Fruit fly (Drosophila melanogaster) whole organism, adult: ENCODE data around the gene CG5276.

Experiments used
- CG11617 ChIP-seq: fragments of 200-800 bp; sonication (Bioruptor generic); optimal IDR thresholded peaks from 2 replicates; lab custom pipeline; 2017; ENCODE audit warnings: mild to moderate bottlenecking, missing biosample characterization, missing genetic modification reagents, missing genetic modification characterization
- CG7045 ChIP-seq: fragments of 200-800 bp; sonication (Bioruptor generic); optimal IDR thresholded peaks from 2 replicates; lab custom pipeline; 2017; ENCODE audit warnings: missing biosample characterization, mild to moderate bottlenecking, missing genetic modification characterization
- CG7101 ChIP-seq: fragments of 200-800 bp; sonication (Bioruptor generic); optimal IDR thresholded peaks from 2 replicates; lab custom pipeline; 2018; ENCODE audit warnings: missing biosample characterization, mild to moderate bottlenecking, missing genetic modification characterization, moderate library complexity
- Hr96 ChIP-seq: fragments of 200-800 bp; sonication (Bioruptor generic); optimal IDR thresholded peaks from 2 replicates; lab custom pipeline; 2016; ENCODE audit warnings: missing biosample characterization, missing genetic modification characterization
- Mnt ChIP-seq: fragments of 200-800 bp; sonication (Bioruptor generic); optimal IDR thresholded peaks from 2 replicates; lab custom pipeline; 2016; ENCODE audit warnings: missing biosample characterization, mild to moderate bottlenecking, missing genetic modification characterization
- bab1 ChIP-seq: fragments of 200-800 bp; sonication (Bioruptor generic); optimal IDR thresholded peaks from 3 replicates; lab custom pipeline; 2019; ENCODE audit warnings: missing biosample characterization, mild to moderate bottlenecking, missing genetic modification characterization, moderate library complexity
- cic ChIP-seq: fragments of 200-800 bp; sonication (Bioruptor generic); optimal IDR thresholded peaks from 2 replicates; lab custom pipeline; 2017; ENCODE audit warnings: missing biosample characterization, mild to moderate bottlenecking, missing genetic modification characterization, moderate library complexity
- tj ChIP-seq: fragments of 200-800 bp; sonication (Bioruptor generic); optimal IDR thresholded peaks from 3 replicates; lab custom pipeline; 2017; ENCODE audit warnings: missing biosample characterization, mild to moderate bottlenecking, missing genetic modification characterization, moderate library complexity
- toe ChIP-seq: fragments of 200-800 bp; sonication (Bioruptor generic); optimal IDR thresholded peaks from 2 replicates; lab custom pipeline; 2016; ENCODE audit warnings: missing biosample characterization, missing genetic modification characterization

DNA sequence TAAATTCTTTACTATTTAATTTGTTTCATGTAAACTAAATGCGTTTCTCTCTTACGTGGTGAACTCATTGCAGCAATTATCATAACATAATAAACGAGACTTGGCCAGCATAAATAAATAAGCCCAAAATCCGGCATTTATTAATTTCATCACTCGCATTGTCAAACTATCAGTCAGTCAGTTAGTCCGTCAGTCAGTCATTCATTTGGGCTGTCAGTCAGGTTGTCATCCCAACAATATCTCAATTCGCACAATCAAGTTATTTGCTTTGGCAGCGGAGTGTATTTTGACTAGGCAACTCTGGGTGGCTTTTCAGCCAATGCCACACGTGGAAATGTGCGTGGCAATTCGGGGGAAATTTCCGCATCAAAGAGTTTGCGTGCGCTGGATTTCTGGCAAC lies 36.3 kb downstream of the CG5276 start:
- no peak for TF ChIP-seq CG7101
- no peak for TF ChIP-seq Hr96
- TF ChIP-seq tj, result no peak
- TF ChIP-seq CG7045 (GFP tag; lab: Kevin White, UChicago), result no peak
- no peak for TF ChIP-seq CG11617
- TF ChIP-seq Mnt (GFP tag; lab: Kevin White, UChicago), result no peak
- no peak for TF ChIP-seq bab1 (GFP tag; lab: Kevin White, UChicago)
- TF ChIP-seq toe (GFP tag; lab: Kevin White, UChicago), result no peak
- no peak for TF ChIP-seq cic (GFP tag; lab: Kevin White, UChicago)
